Fruit fly (Drosophila melanogaster) S2 (cell line): ENCODE measurements around the gene CG33966.

Experiments used
- CG8478 ChIP-seq: fragments of >200 bp; optimal IDR thresholded peaks from 2 replicates; lab custom pipeline; 2018
- CTCF ChIP-seq, 2 experiments: fragments of >200 bp; optimal IDR thresholded peaks; 2 replicates each; lab custom pipeline; 2018

CG33966 gene

DNA sequence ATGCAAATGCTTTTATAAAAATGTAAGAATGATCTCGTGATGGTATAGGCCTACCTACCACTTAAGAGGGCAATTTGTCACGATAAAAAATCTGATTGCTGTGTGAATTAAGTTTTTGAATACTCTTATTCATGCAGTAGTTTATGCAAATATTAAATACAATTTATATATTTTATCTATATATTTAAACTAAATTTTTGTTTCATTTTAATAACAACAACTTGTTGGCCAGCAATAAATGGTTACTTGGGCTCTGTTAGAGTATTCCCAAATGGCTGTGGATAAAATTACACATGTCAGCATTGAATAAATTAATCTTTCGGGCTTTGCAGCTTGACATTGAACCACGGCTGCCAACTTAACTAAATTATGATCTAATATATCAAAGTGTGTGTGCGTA is 24.6 kb downstream of the CG33966 start:
- TF ChIP-seq CG8478 (lab: Kevin White, UChicago), result no peak

dm6 chr3L:1264998-1265397 is 31.1 kb downstream of the CG33966 start:
- TF ChIP-seq CTCF (optimal IDR thresholded peaks at IDR 0.05; lab: Kevin White, UChicago), result no peak
- TF ChIP-seq CG8478 (lab: Kevin White, UChicago), result no peak

dm6 chr3L:1265423-1266002 is 31.6 kb downstream of the CG33966 start:
- TF ChIP-seq CG8478 (lab: Kevin White, UChicago) (no peak), CTCF (optimal IDR thresholded peaks at IDR 0.05; lab: Kevin White, UChicago) (no peak)

DNA sequence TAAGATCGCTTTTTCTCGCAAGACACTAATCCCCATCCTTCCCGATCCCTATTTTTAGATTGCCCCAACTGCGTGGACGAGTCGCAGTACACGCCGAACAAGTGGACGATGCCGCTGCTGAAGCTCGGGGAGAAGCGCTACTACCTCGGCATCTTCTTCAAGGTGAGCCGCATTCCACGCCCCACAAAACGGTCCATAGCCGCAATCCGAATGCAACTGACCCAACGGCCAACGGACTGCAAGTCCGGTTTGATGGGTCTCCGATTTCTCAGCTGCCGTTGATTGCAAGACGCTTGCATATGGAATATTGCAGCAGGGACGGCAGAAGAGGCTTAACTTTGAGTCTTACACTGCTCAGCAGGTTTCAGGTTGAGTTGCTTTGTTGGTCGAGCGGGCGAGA is 35.1 kb downstream of the CG33966 start:
- TF ChIP-seq CTCF (optimal IDR thresholded peaks at IDR 0.05; lab: Kevin White, UChicago), result no peak

dm6 chr3L:1275767-1276166 is 41.8 kb downstream of the CG33966 start, which contains the start of gene CG32333:
Gene CG32333, plus strand, starts transcription at chr3L:1275956.
- TF ChIP-seq CG8478 (lab: Kevin White, UChicago), result no peak
- TF ChIP-seq CTCF (optimal IDR thresholded peaks at IDR 0.05; lab: Kevin White, UChicago), result no peak

dm6 chr3L:1277937-1278336 is 44.0 kb downstream of the CG33966 start:
- TF ChIP-seq CG8478 (lab: Kevin White, UChicago) (no peak), CTCF (optimal IDR thresholded peaks at IDR 0.05; lab: Kevin White, UChicago) (no peak)

DNA sequence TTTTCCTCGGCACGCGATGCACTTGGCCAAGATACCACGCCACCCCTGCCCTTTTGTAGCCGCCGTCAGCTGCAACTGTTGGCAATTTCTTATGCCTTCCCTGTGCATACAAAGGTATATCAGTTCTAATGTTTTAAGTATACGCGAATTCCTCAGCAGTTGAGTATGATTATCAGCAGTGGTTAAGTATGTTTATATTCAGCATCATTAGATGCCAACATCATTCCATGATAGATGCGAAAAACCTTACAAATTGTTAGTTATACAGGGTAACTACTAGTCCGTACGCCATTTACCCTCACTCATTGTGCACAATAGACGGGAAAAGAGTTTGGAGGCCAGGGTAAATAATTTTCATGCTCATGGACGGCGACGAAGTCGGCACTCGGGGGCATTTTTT is 45.8 kb downstream of the CG33966 start:
- TF ChIP-seq CG8478 (lab: Kevin White, UChicago), result no peak
- TF ChIP-seq CTCF (optimal IDR thresholded peaks at IDR 0.05; lab: Kevin White, UChicago), result no peak

dm6 chr3L:1280890-1281622 is 47.1 kb downstream of the CG33966 start:
- no peak for TF ChIP-seq CG8478 (lab: Kevin White, UChicago)
- no peak for TF ChIP-seq CTCF (optimal IDR thresholded peaks at IDR 0.05; lab: Kevin White, UChicago)
